Worm (Caenorhabditis elegans) whole organism, young adult: ENCODE results near the gene F36H12.5.
"Not testable (repeated sequence)": the region's sequence is repeated elsewhere in the genome, so short reads cannot be mapped to it uniquely, and the experiment has no call there.

Experiments used
- attf-6 ChIP-seq: fragments of 200-800 bp; sonication (Bioruptor generic); IDR thresholded peaks from 2 replicates; pipeline ENCODE4 v1.3.6; 2022; ENCODE audit warnings: missing genetic modification reagents, missing genetic modification characterization, missing compliant biosample characterization
- snpc-3.4 ChIP-seq: sonication (generic microtip); optimal IDR thresholded peaks from 2 replicates; lab custom pipeline; 2017; ENCODE audit warnings: missing genetic modification characterization, mild to moderate bottlenecking, missing compliant biosample characterization, antibody characterized with exemption, moderate library complexity, missing genotype, missing genetic modification reagents

DNA sequence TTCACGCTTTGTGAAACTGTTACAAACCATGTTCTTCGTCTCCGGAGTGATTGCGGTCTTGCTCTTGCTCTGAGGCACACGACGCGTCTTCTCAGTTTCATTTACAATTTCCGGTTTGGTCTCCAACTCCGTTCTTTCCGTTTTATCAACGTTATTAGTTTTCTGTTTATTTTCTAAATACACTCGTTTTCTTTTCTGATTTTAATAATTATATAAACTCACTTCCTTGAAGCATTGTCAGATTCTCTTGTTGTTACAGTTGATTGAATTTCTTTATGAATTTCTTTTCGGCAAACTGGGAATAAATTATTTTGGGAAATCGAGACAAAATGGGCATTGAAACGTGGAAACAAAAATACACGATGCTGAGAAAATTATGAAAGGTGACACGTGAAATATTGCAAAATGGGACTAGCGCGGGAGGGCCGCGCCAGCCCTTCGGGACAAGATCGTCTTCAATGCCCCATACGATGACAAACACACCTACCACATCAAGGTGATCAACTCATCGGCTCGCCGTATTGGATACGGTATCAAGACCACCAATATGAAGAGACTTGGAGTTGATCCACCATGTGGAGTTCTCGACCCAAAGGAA is 41.6 kb downstream of the F36H12.5 start, which contains the start of the genes ZK354.9 and msp-58:
- not testable (repeated sequence) for TF ChIP-seq snpc-3.4 (tag; lab: Kevin White, UChicago); attf-6 (GFP tag; lab: Robert Waterston, UW)
